Fruit fly (Drosophila melanogaster) whole organism, prepupa: Measurements from ENCODE around the gene fry.
A peak's percentile ranks its signal among the peaks of the same experiment; 100 is the strongest.

Source experiments
- CG10631 ChIP-seq: fragments of 200-800 bp; sonication (Bioruptor generic); optimal IDR thresholded peaks from 2 replicates; lab custom pipeline; 2016; ENCODE audit warnings: missing biosample characterization, missing genetic modification characterization
- CG34406 ChIP-seq: fragments of 200-800 bp; sonication (Bioruptor generic); optimal IDR thresholded peaks from 3 replicates; lab custom pipeline; 2016; ENCODE audit warnings: missing biosample characterization, missing genetic modification characterization
- CG6276 ChIP-seq: fragments of 200-800 bp; sonication (Bioruptor generic); optimal IDR thresholded peaks from 2 replicates; lab custom pipeline; 2017; ENCODE audit warnings: missing biosample characterization, mild to moderate bottlenecking, missing genetic modification characterization
- CG6854 ChIP-seq: fragments of 200-800 bp; sonication (Bioruptor generic); optimal IDR thresholded peaks from 2 replicates; lab custom pipeline; 2017; ENCODE audit warnings: missing biosample characterization, mild to moderate bottlenecking, missing genetic modification characterization
- CG7368 ChIP-seq: fragments of 200-800 bp; sonication (Bioruptor generic); optimal IDR thresholded peaks from 3 replicates; lab custom pipeline; 2016; ENCODE audit warnings: missing biosample characterization, missing genetic modification characterization
- CG8319 ChIP-seq: fragments of 200-800 bp; sonication (Bioruptor generic); optimal IDR thresholded peaks from 3 replicates; lab custom pipeline; 2016; ENCODE audit warnings: missing biosample characterization, missing genetic modification characterization
- CG8632 ChIP-seq: fragments of 200-800 bp; sonication (Bioruptor generic); optimal IDR thresholded peaks from 3 replicates; lab custom pipeline; 2016; ENCODE audit warnings: missing biosample characterization, missing genetic modification characterization
- Eip93F ChIP-seq: fragments of 200-800 bp; sonication (Bioruptor generic); optimal IDR thresholded peaks from 2 replicates; lab custom pipeline; 2016; ENCODE audit warnings: missing biosample characterization, mild to moderate bottlenecking, missing genetic modification characterization
- Ets96B ChIP-seq: fragments of 200-800 bp; optimal IDR thresholded peaks from 2 replicates; lab custom pipeline; 2019; ENCODE audit warnings: missing biosample characterization, mild to moderate bottlenecking, missing genetic modification characterization, moderate library complexity
- Hr4 ChIP-seq: fragments of 200-800 bp; sonication (Bioruptor generic); optimal IDR thresholded peaks from 3 replicates; lab custom pipeline; 2016; ENCODE audit warnings: missing biosample characterization, missing genetic modification characterization
- Sox102F ChIP-seq: fragments of 200-800 bp; sonication (Bioruptor generic); optimal IDR thresholded peaks from 2 replicates; lab custom pipeline; 2016; ENCODE audit warnings: missing biosample characterization, mild to moderate bottlenecking, missing genetic modification characterization
- dac ChIP-seq: fragments of 200-800 bp; sonication (Bioruptor generic); optimal IDR thresholded peaks from 2 replicates; lab custom pipeline; 2017; ENCODE audit warnings: missing biosample characterization, mild to moderate bottlenecking, missing genetic modification characterization
- lz ChIP-seq: fragments of 200-800 bp; sonication (Bioruptor generic); optimal IDR thresholded peaks from 3 replicates; lab custom pipeline; 2016; ENCODE audit warnings: missing biosample characterization, missing genetic modification characterization

DNA sequence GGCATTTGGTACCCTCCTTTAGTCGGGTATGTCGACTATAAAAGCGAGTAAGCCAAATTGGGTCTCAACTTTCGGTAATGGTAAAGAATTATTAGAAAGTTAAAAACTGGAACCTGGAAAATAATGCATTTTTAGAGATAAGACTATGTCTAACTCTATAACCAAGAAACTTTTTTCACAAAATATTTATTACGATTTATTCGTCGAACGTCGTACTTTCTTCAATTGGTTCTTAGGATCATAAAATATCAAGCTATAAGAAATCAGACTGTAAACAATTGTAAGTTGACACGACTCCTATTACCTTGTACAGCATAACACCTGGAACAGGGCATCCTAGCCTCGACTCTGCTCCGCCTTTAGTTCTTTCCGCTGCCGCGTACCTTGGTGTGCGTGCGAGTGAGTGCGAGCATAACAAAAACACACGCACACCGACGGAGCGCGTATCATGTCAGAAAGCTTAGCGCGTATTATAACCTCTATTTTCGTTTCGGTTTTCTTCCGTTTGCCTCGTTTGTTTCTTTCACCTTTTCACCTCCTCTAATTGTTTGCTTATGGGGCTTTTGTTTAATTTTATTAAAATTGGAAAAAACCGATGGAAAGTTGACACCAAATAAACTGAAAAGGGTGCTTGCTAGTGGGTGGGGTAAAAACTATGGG, 14.1 kb upstream of the fry start:
- TF ChIP-seq CG6854 (GFP tag; lab: Kevin White, UChicago) (peak; percentile 78), CG10631 (GFP tag; lab: Kevin White, UChicago) (peak; percentile 96), lz (GFP tag; lab: Kevin White, UChicago) (peak; percentile 97), Eip93F (GFP tag; lab: Kevin White, UChicago) (peak; percentile 77), dac (peak; percentile 92), CG34406 (GFP tag; lab: Kevin White, UChicago) (peak; percentile 94), Hr4 (peak; percentile 96), Ets96B (tag; lab: Kevin White, UChicago) (peak; percentile 89), CG6276 (GFP tag; lab: Kevin White, UChicago) (peak; percentile 93), CG8632 (GFP tag; lab: Kevin White, UChicago) (peak; percentile 94), CG8319 (peak; percentile 90), Sox102F (peak; percentile 95), CG7368 (peak; percentile 86)
